Fruit fly (Drosophila melanogaster): ENCODE measurements around the gene bif.
A peak's percentile ranks its signal among the peaks of the same experiment; 100 is the strongest.

Gene bif

dm6 chrX:11681558-11682551, 3.1 kb downstream of the bif start (continued):
- TF ChIP-seq YL-1 (GFP tag; optimal IDR thresholded peaks at IDR 0.05) (peak; percentile 27), bcd (GFP tag; optimal IDR thresholded peaks at IDR 0.05) (peak; percentile 36), CG7556 (GFP tag; optimal IDR thresholded peaks at IDR 0.05) (peak; percentile 65), CG3838 (GFP tag; optimal IDR thresholded peaks at IDR 0.05) (no peak), run (tag; optimal IDR thresholded peaks at IDR 0.05) (no peak), sob (GFP tag; IDR thresholded peaks at IDR 0.05) (peak; percentile 58), Dll (GFP tag; IDR thresholded peaks at IDR 0.05; ENCODE audit: partially characterized antibody) (peak; percentile 73), oc (tag; optimal IDR thresholded peaks at IDR 0.05) (no peak), CG14965 (GFP tag; optimal IDR thresholded peaks at IDR 0.05; ENCODE audit: borderline replicate concordance) (no peak), Scr (GFP tag; IDR thresholded peaks at IDR 0.05; ENCODE audit: partially characterized antibody) (peak; percentile 69), E2f2 (GFP tag; IDR thresholded peaks at IDR 0.05) (peak; percentile 88), CG6854 (GFP tag; optimal IDR thresholded peaks at IDR 0.05) (peak; percentile 41), sc (optimal IDR thresholded peaks at IDR 0.05) (no peak), sc (GFP tag; optimal IDR thresholded peaks at IDR 0.05) (no peak), dm (GFP tag; optimal IDR thresholded peaks at IDR 0.05) (peak; percentile 35), MESR4 (GFP tag; optimal IDR thresholded peaks at IDR 0.05) (peak; percentile 34), hb (GFP tag; IDR thresholded peaks at IDR 0.05; ENCODE audit: partially characterized antibody) (no peak), slou (GFP tag; optimal IDR thresholded peaks at IDR 0.05) (peak; percentile 13), CG10462 (GFP tag; optimal IDR thresholded peaks at IDR 0.05) (peak; percentile 49), CG2199 (GFP tag; IDR thresholded peaks at IDR 0.05) (no peak), Hmx (GFP tag; optimal IDR thresholded peaks at IDR 0.05) (peak; percentile 32), CG12299 (tag; optimal IDR thresholded peaks at IDR 0.05) (no peak), org-1 (GFP tag; optimal IDR thresholded peaks at IDR 0.05) (no peak), bbx (GFP tag; IDR thresholded peaks at IDR 0.05; ENCODE audit: partially characterized antibody) (no peak), chinmo (GFP tag; IDR thresholded peaks at IDR 0.05; ENCODE audit: partially characterized antibody) (peak; percentile 91; the same call in 2 of the 4 replicates), Xrp1 (GFP tag; IDR thresholded peaks at IDR 0.05) (peak; percentile 52; the same call in 1 of the 2 replicates), h (optimal IDR thresholded peaks at IDR 0.05) (no peak), CG17568 (GFP tag; optimal IDR thresholded peaks at IDR 0.05) (peak; percentile 19), CG15601 (tag; optimal IDR thresholded peaks at IDR 0.05) (peak; percentile 52), klu (GFP tag; IDR thresholded peaks at IDR 0.05) (no peak), CG13894 (tag; optimal IDR thresholded peaks at IDR 0.05) (peak; percentile 70), CG15073 (GFP tag; optimal IDR thresholded peaks at IDR 0.05) (no peak), CG13624 (GFP tag; optimal IDR thresholded peaks at IDR 0.05) (peak; percentile 74), CG8290 (GFP tag; optimal IDR thresholded peaks at IDR 0.05) (peak; percentile 72), CG8290 (tag; optimal IDR thresholded peaks at IDR 0.05) (peak; percentile 77 to 89), Rfx (GFP tag; IDR thresholded peaks at IDR 0.05) (peak; percentile 78), her (GFP tag; optimal IDR thresholded peaks at IDR 0.05) (peak; percentile 55), Six4 (GFP tag; optimal IDR thresholded peaks at IDR 0.05) (no peak), CG8478 (optimal IDR thresholded peaks at IDR 0.05) (peak; percentile 75), Hmr (GFP tag; optimal IDR thresholded peaks at IDR 0.05) (peak; percentile 70), CG13775 (GFP tag; optimal IDR thresholded peaks at IDR 0.05) (peak; percentile 31), sisA (GFP tag; IDR thresholded peaks at IDR 0.05) (peak; percentile 36; the same call in 1 of the 2 replicates), Ada2b (GFP tag; IDR thresholded peaks at IDR 0.05) (no peak), HLHmδ (GFP tag; optimal IDR thresholded peaks at IDR 0.05) (peak; percentile 66), CG17359 (tag; optimal IDR thresholded peaks at IDR 0.05) (peak; percentile 46), CG2712 (tag; optimal IDR thresholded peaks at IDR 0.05) (peak; percentile 62), CG15696 (tag; optimal IDR thresholded peaks at IDR 0.05) (peak; percentile 56), zfh1 (GFP tag; IDR thresholded peaks at IDR 0.05) (peak; percentile 42; the same call in 1 of the 3 replicates), mam (GFP tag; optimal IDR thresholded peaks at IDR 0.05) (peak; percentile 77)

Data from whole organism, embryonic.